Worm (Caenorhabditis elegans): ENCODE measurements around the gene ddo-1.

- no peak for TF ChIP-seq nhr-23 (tag; optimal IDR thresholded peaks at IDR 0.05)
- no peak for TF ChIP-seq elt-3 (tag; optimal IDR thresholded peaks at IDR 0.05)
- no peak for TF ChIP-seq egl-27 (tag; optimal IDR thresholded peaks at IDR 0.05)
- TF ChIP-seq C34F6.9 (tag; optimal IDR thresholded peaks at IDR 0.05), result no peak
- TF ChIP-seq nhr-21 (tag; optimal IDR thresholded peaks at IDR 0.05), result no peak
- no peak for TF ChIP-seq nhr-25 (tag; optimal IDR thresholded peaks at IDR 0.05)
- TF ChIP-seq unc-39 (tag; optimal IDR thresholded peaks at IDR 0.05), result no peak
- TF ChIP-seq ceh-16 (tag; optimal IDR thresholded peaks at IDR 0.05), result no peak
- TF ChIP-seq ZK546.5 (tag; optimal IDR thresholded peaks at IDR 0.05), result no peak
These were observed 17.0 kb upstream of the ddo-1 start, which contains the start of gene srh-289 for ce11 chrV:17793986-17794385.
